ENCODE assay signal across 1 fruit fly cellular context in genomic region chr3L:20185886-20186285, dm6.
TF ChIP-seq lines count a peak whose summit lies in the region.

No protein-coding gene starts in this region.

TF ChIP-seq in whole organism, embryonic, 481 proteins besides CTCF, POLR2A, EP300 and RAD21 (continued from another document):
- TF ChIP-seq Ada2b (GFP tag; IDR thresholded peaks at IDR 0.05; lab: Robert Waterston, UW) = no peak
- no peak for TF ChIP-seq CG32772 (GFP tag; IDR thresholded peaks at IDR 0.05; lab: Robert Waterston, UW)
- TF ChIP-seq dmrt11E (tag; optimal IDR thresholded peaks at IDR 0.05; lab: Kevin White, UChicago) = no peak
- no peak for TF ChIP-seq Gsc (GFP tag; IDR thresholded peaks at IDR 0.05; lab: Robert Waterston, UW)
- no peak for TF ChIP-seq CG13424 (tag; optimal IDR thresholded peaks at IDR 0.05; lab: Kevin White, UChicago)
- TF ChIP-seq E2f1 (GFP tag; IDR thresholded peaks at IDR 0.05; lab: Robert Waterston, UW) = no peak
- TF ChIP-seq Doc2 (GFP tag; IDR thresholded peaks at IDR 0.05; lab: Robert Waterston, UW) = no peak
- 0 out of 4 replicates have a peak, but pooled peaks have one; percentile 47 for TF ChIP-seq chinmo (GFP tag; IDR thresholded peaks at IDR 0.05; lab: Robert Waterston, UW; ENCODE audit: partially characterized antibody)
- TF ChIP-seq B-H2 (GFP tag; optimal IDR thresholded peaks at IDR 0.05; lab: Kevin White, UChicago) = no peak
- no peak for TF ChIP-seq CG11560 (tag; IDR thresholded peaks at IDR 0.05; lab: Robert Waterston, UW)
- TF ChIP-seq GATAe (GFP tag; conservative IDR thresholded peaks at IDR 0.05; lab: Robert Waterston, UW) = no peak
- TF ChIP-seq Camta (GFP tag; optimal IDR thresholded peaks at IDR 0.05; lab: Kevin White, UChicago) = no peak
- no peak for TF ChIP-seq pita (GFP tag; optimal IDR thresholded peaks at IDR 0.05; lab: Kevin White, UChicago)
- TF ChIP-seq Hr3 (GFP tag; optimal IDR thresholded peaks at IDR 0.05; lab: Kevin White, UChicago) = no peak
- no peak for TF ChIP-seq Asciz (GFP tag; optimal IDR thresholded peaks at IDR 0.05; lab: Kevin White, UChicago)
- no peak for TF ChIP-seq Ssrp (tag; optimal IDR thresholded peaks at IDR 0.05; lab: Kevin White, UChicago)
- no peak for TF ChIP-seq Sin3A (optimal IDR thresholded peaks at IDR 0.05; lab: Kevin White, UChicago)
- no peak for TF ChIP-seq CG13624 (GFP tag; optimal IDR thresholded peaks at IDR 0.05; lab: Kevin White, UChicago)
- no peak for TF ChIP-seq schlank (tag; optimal IDR thresholded peaks at IDR 0.05; lab: Kevin White, UChicago)
- TF ChIP-seq Sry-β (GFP tag; optimal IDR thresholded peaks at IDR 0.05; lab: Kevin White, UChicago) = no peak
- no peak for TF ChIP-seq CG1603 (tag; optimal IDR thresholded peaks at IDR 0.05; lab: Kevin White, UChicago)
- no peak for TF ChIP-seq CG12219 (GFP tag; optimal IDR thresholded peaks at IDR 0.05; lab: Kevin White, UChicago)
- no peak for TF ChIP-seq Dll (GFP tag; IDR thresholded peaks at IDR 0.05; lab: Robert Waterston, UW; ENCODE audit: partially characterized antibody)
- no peak for TF ChIP-seq Hsf (GFP tag; optimal IDR thresholded peaks at IDR 0.05; lab: Kevin White, UChicago)
- TF ChIP-seq CG13287 (GFP tag; IDR thresholded peaks at IDR 0.05; lab: Robert Waterston, UW; ENCODE audit: partially characterized antibody) = no peak
- no peak for TF ChIP-seq hth (optimal IDR thresholded peaks at IDR 0.05; lab: Kevin White, UChicago)
- no peak for TF ChIP-seq her (GFP tag; optimal IDR thresholded peaks at IDR 0.05; lab: Kevin White, UChicago)
- TF ChIP-seq Stat92E (GFP tag; optimal IDR thresholded peaks at IDR 0.05; lab: Kevin White, UChicago) = no peak
- TF ChIP-seq CG10979 (tag; optimal IDR thresholded peaks at IDR 0.05; lab: Kevin White, UChicago) = no peak
- TF ChIP-seq z (GFP tag; IDR thresholded peaks at IDR 0.05; lab: Robert Waterston, UW) = no peak
- TF ChIP-seq aop (GFP tag; IDR thresholded peaks at IDR 0.05; lab: Robert Waterston, UW) = no peak
- no peak for TF ChIP-seq CG3838 (GFP tag; optimal IDR thresholded peaks at IDR 0.05; lab: Kevin White, UChicago)
